Fruit fly (Drosophila melanogaster) whole organism, embryonic: ENCODE results near the gene Dhod.

Experiments used
- CG10321 ChIP-seq: fragments of 200-800 bp; sonication (Bioruptor generic); IDR thresholded peaks from 2 replicates; pipeline ENCODE4 v1.3.6; 2022; ENCODE audit warnings: missing biosample characterization, missing genetic modification characterization
- CG11398 ChIP-seq: fragments of 200-800 bp; sonication (Bioruptor generic); optimal IDR thresholded peaks from 2 replicates; lab custom pipeline; 2016; ENCODE audit warnings: missing biosample characterization, missing genetic modification characterization
- CG12236 ChIP-seq: fragments of 200-800 bp; sonication (Bioruptor generic); optimal IDR thresholded peaks from 2 replicates; lab custom pipeline; 2016; ENCODE audit warnings: missing biosample characterization, missing genetic modification characterization
- CG12744 ChIP-seq: fragments of 200-800 bp; sonication (Bioruptor generic); optimal IDR thresholded peaks from 2 replicates; lab custom pipeline; 2016; ENCODE audit warnings: missing biosample characterization, missing genetic modification characterization
- CG1832 ChIP-seq: fragments of 200-800 bp; sonication (Bioruptor generic); optimal IDR thresholded peaks from 2 replicates; lab custom pipeline; 2017; ENCODE audit warnings: missing biosample characterization, mild to moderate bottlenecking, missing genetic modification characterization, inconsistent platforms
- CG2678 ChIP-seq: fragments of 200-800 bp; sonication (Bioruptor generic); optimal IDR thresholded peaks from 3 replicates; lab custom pipeline; 2019; ENCODE audit warnings: missing biosample characterization, mild to moderate bottlenecking, missing genetic modification characterization, moderate library complexity
- CG34422 ChIP-seq: fragments of 200-800 bp; sonication (Bioruptor generic); IDR thresholded peaks from 3 replicates; pipeline ENCODE4 v1.3.6; 2022; ENCODE audit warnings: missing biosample characterization, missing genetic modification characterization
- CG4282 ChIP-seq: fragments of 200-800 bp; sonication (Bioruptor generic); optimal IDR thresholded peaks from 2 replicates; lab custom pipeline; 2016; ENCODE audit warnings: missing biosample characterization, missing genetic modification characterization
- CG6254 ChIP-seq: fragments of 200-800 bp; sonication (Bioruptor generic); optimal IDR thresholded peaks from 3 replicates; lab custom pipeline; 2017; ENCODE audit warnings: mild to moderate bottlenecking, missing biosample characterization, missing genetic modification reagents, missing genetic modification characterization
- CG7271 ChIP-seq: fragments of 200-800 bp; sonication (Bioruptor generic); optimal IDR thresholded peaks from 2 replicates; lab custom pipeline; 2018; ENCODE audit warnings: missing biosample characterization, mild to moderate bottlenecking, missing genetic modification characterization, moderate library complexity
- CG9817 ChIP-seq: fragments of 200-800 bp; sonication (Bioruptor generic); optimal IDR thresholded peaks from 2 replicates; lab custom pipeline; 2018; ENCODE audit warnings: missing biosample characterization, mild to moderate bottlenecking, missing genetic modification characterization, moderate library complexity
- D19A ChIP-seq: fragments of 200-800 bp; optimal IDR thresholded peaks from 3 replicates; lab custom pipeline; 2019; ENCODE audit warnings: missing biosample characterization, mild to moderate bottlenecking, missing genetic modification characterization, moderate library complexity
- Eip74EF ChIP-seq, 2 experiments: fragments of 200-800 bp in 1 of 2; fragments of >200 bp in 1 of 2; sonication (Bioruptor generic) in 1 of 2; optimal IDR thresholded peaks; 2 replicates each; lab custom pipeline; 2017 to 2019; ENCODE audit warnings: missing biosample characterization in 2 of 2, missing genetic modification characterization in 2 of 2, mild to moderate bottlenecking in 1 of 2, moderate library complexity in 1 of 2
- Fer1 ChIP-seq: fragments of 200-800 bp; sonication (Bioruptor generic); optimal IDR thresholded peaks from 2 replicates; lab custom pipeline; 2017; ENCODE audit warnings: missing biosample characterization, mild to moderate bottlenecking, missing genetic modification characterization
- NC2α ChIP-seq: fragments of 200-800 bp; sonication (Bioruptor generic); optimal IDR thresholded peaks from 2 replicates; lab custom pipeline; 2016; ENCODE audit warnings: missing biosample characterization, missing genetic modification characterization
- NfI ChIP-seq: fragments of 200-800 bp; sonication (Bioruptor generic); optimal IDR thresholded peaks from 3 replicates; lab custom pipeline; 2018; ENCODE audit warnings: missing biosample characterization, mild to moderate bottlenecking, missing genetic modification characterization, moderate library complexity
- PHDP ChIP-seq: fragments of 200-800 bp; sonication (Bioruptor generic); optimal IDR thresholded peaks from 3 replicates; lab custom pipeline; 2018; ENCODE audit warnings: missing biosample characterization, mild to moderate bottlenecking, missing genetic modification characterization, moderate library complexity
- Scr ChIP-seq: fragments of 200-800 bp; sonication (Bioruptor generic); IDR thresholded peaks from 2 replicates; pipeline ENCODE4 v1.3.6; 2022; ENCODE audit warnings: missing biosample characterization, missing genetic modification characterization; ENCODE audit not compliant: partially characterized antibody
- ac ChIP-seq: fragments of 200-800 bp; sonication (Bioruptor generic); optimal IDR thresholded peaks from 3 replicates; lab custom pipeline; 2017; ENCODE audit warnings: missing biosample characterization, mild to moderate bottlenecking, missing genetic modification characterization
- bsh ChIP-seq, 2 experiments: fragments of 200-800 bp; sonication (Bioruptor generic); optimal IDR thresholded peaks; 2 replicates each; lab custom pipeline; 2017 to 2018; ENCODE audit warnings: mild to moderate bottlenecking in 2 of 2, missing biosample characterization in 2 of 2, missing genetic modification characterization in 2 of 2, moderate library complexity in 1 of 2
- cas ChIP-seq: fragments of 200-800 bp; sonication (Bioruptor generic); IDR thresholded peaks from 2 replicates; pipeline ENCODE4 v1.3.6; 2022; ENCODE audit warnings: missing biosample characterization, missing genetic modification characterization
- cato ChIP-seq: fragments of 200-800 bp; sonication (Bioruptor generic); optimal IDR thresholded peaks from 2 replicates; lab custom pipeline; 2016; ENCODE audit warnings: missing biosample characterization, missing genetic modification characterization, borderline replicate concordance
- dan ChIP-seq: fragments of 200-800 bp; sonication (Bioruptor generic); IDR thresholded peaks from 2 replicates; pipeline ENCODE4 v1.3.6; 2022; ENCODE audit warnings: missing biosample characterization, missing genetic modification characterization
- disco-r ChIP-seq: fragments of 200-800 bp; sonication (Bioruptor generic); optimal IDR thresholded peaks from 2 replicates; lab custom pipeline; 2016; ENCODE audit warnings: missing biosample characterization, missing genetic modification characterization
- dmrt11E ChIP-seq: fragments of 200-800 bp; sonication (Bioruptor generic); optimal IDR thresholded peaks from 3 replicates; lab custom pipeline; 2018; ENCODE audit warnings: missing biosample characterization, mild to moderate bottlenecking, missing genetic modification characterization, moderate library complexity
- esg ChIP-seq: fragments of 200-800 bp; sonication (Bioruptor generic); conservative IDR thresholded peaks from 2 replicates; pipeline ENCODE4 v1.3.6; 2022; ENCODE audit warnings: missing biosample characterization, missing genetic modification characterization
- exex ChIP-seq: fragments of 200-800 bp; sonication (Bioruptor generic); optimal IDR thresholded peaks from 4 replicates; lab custom pipeline; 2018; ENCODE audit warnings: missing biosample characterization, mild to moderate bottlenecking, missing genetic modification characterization, moderate library complexity
- fd102C ChIP-seq: fragments of 200-800 bp; sonication (Bioruptor generic); optimal IDR thresholded peaks from 2 replicates; lab custom pipeline; 2018; ENCODE audit warnings: missing biosample characterization, mild to moderate bottlenecking, missing genetic modification characterization, moderate library complexity
- fd64A ChIP-seq: fragments of 200-800 bp; sonication (Bioruptor generic); optimal IDR thresholded peaks from 3 replicates; lab custom pipeline; 2018; ENCODE audit warnings: missing biosample characterization, mild to moderate bottlenecking, missing genetic modification characterization
- fu2 ChIP-seq: fragments of 200-800 bp; sonication (Bioruptor generic); optimal IDR thresholded peaks from 2 replicates; lab custom pipeline; 2016; ENCODE audit warnings: missing biosample characterization, missing genetic modification characterization
- inv ChIP-seq: fragments of 200-800 bp; sonication (Bioruptor generic); IDR thresholded peaks from 2 replicates; pipeline ENCODE4 v1.3.6; 2022; ENCODE audit warnings: missing biosample characterization, missing genetic modification characterization; ENCODE audit not compliant: partially characterized antibody
- jumu ChIP-seq: fragments of 200-800 bp; sonication (Bioruptor generic); optimal IDR thresholded peaks from 3 replicates; lab custom pipeline; 2016; ENCODE audit warnings: missing biosample characterization, missing genetic modification characterization
- mam ChIP-seq: fragments of 200-800 bp; sonication (Bioruptor generic); optimal IDR thresholded peaks from 3 replicates; lab custom pipeline; 2016; ENCODE audit warnings: missing biosample characterization, missing genetic modification characterization
- nerfin-2 ChIP-seq: fragments of 200-800 bp; sonication (Bioruptor generic); IDR thresholded peaks from 2 replicates; pipeline ENCODE4 v1.3.6; 2022; ENCODE audit warnings: missing biosample characterization, missing genetic modification characterization; ENCODE audit not compliant: partially characterized antibody
- scrt ChIP-seq: fragments of 200-800 bp; sonication (Bioruptor generic); optimal IDR thresholded peaks from 2 replicates; lab custom pipeline; 2018; ENCODE audit warnings: missing biosample characterization, mild to moderate bottlenecking, missing genetic modification characterization, moderate library complexity
- sima ChIP-seq: fragments of 200-800 bp; sonication (Bioruptor generic); optimal IDR thresholded peaks from 2 replicates; lab custom pipeline; 2016; ENCODE audit warnings: missing biosample characterization, missing genetic modification characterization
- tna ChIP-seq: fragments of 200-800 bp; sonication (Bioruptor generic); IDR thresholded peaks from 2 replicates; pipeline ENCODE4 v1.3.6; 2022; ENCODE audit warnings: missing biosample characterization, missing genetic modification characterization; ENCODE audit not compliant: partially characterized antibody

Gene Dhod

DNA sequence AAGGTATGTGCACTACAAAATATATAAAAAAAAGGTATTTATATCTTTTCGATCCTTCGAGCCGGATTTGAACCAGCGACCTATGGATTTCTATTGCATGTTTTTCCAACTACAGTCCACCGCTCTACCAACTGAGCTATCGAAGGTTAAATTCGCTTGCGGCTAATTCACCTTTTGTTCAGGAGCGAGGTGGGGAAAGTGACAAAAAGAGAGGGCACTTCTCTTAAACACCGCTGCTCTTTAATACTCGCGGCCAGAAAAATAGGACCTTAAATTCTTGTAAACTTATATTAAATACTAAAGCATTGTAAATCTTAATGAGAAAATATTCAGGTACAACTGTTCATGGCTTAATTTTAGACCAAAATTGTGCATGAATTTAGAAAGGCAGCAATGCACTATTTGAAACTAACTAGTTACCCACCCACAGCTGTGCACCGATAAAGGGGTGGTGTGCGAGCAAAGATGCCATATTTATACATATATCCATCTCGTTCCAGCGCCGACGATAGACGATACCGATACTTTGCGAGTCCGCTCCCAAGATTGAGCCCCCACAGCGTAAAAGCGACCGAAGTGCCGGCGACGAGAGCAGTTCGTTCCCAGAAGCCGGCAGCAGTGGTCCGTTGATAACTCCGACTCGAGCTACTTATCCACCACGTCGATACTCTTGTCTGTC is 16.5 kb upstream of the Dhod start (continued):
- TF ChIP-seq CG4282 (GFP tag; lab: Kevin White, UChicago): peak; percentile 88
- TF ChIP-seq bsh (GFP tag; optimal IDR thresholded peaks at IDR 0.05; lab: Kevin White, UChicago): peak; percentile 97 to 98
- TF ChIP-seq PHDP: peak; percentile 99
- peak; percentile 94 for TF ChIP-seq CG10321 (GFP tag; lab: Robert Waterston, UW)
- peak; percentile 87 for TF ChIP-seq dan
- TF ChIP-seq Scr: peak; percentile 61
- peak; percentile 98 for TF ChIP-seq dmrt11E (tag; lab: Kevin White, UChicago)
- peak; percentile 97 for TF ChIP-seq CG12744
- TF ChIP-seq CG2678: peak; percentile 98
- peak; percentile 93 for TF ChIP-seq cato (GFP tag; lab: Kevin White, UChicago)
- peak; percentile 72 for TF ChIP-seq CG1832 (GFP tag; lab: Kevin White, UChicago)
- TF ChIP-seq D19A (tag; lab: Kevin White, UChicago): peak; percentile 96
- no peak; the same call in none of the 2 replicates for TF ChIP-seq tna
- peak; percentile 92 for TF ChIP-seq cas (GFP tag; lab: Robert Waterston, UW)
- peak; percentile 92 for TF ChIP-seq esg (GFP tag; lab: Robert Waterston, UW)
- TF ChIP-seq CG6254 (GFP tag; lab: Kevin White, UChicago): peak; percentile 97
- peak; percentile 94 for TF ChIP-seq CG9817 (tag; lab: Kevin White, UChicago)
- TF ChIP-seq fu2: peak; percentile 94
- TF ChIP-seq fd102C: peak; percentile 89
- peak; percentile 95 for TF ChIP-seq CG12236 (GFP tag; lab: Kevin White, UChicago)
- TF ChIP-seq Eip74EF (GFP tag; optimal IDR thresholded peaks at IDR 0.05; lab: Kevin White, UChicago): peak in 1 of 2 experiments; percentile 98
- peak; percentile 97 for TF ChIP-seq scrt (GFP tag; lab: Kevin White, UChicago)
- TF ChIP-seq nerfin-2 (GFP tag; lab: Robert Waterston, UW): peak; percentile 15; the same call in 1 of the 2 replicates
- peak; percentile 98 for TF ChIP-seq mam (GFP tag; lab: Kevin White, UChicago)
- peak; percentile 97 for TF ChIP-seq NfI (GFP tag; lab: Kevin White, UChicago)
- peak; percentile 21 for TF ChIP-seq inv (GFP tag; lab: Robert Waterston, UW)
- peak; percentile 95 for TF ChIP-seq ac (GFP tag; lab: Kevin White, UChicago)
- TF ChIP-seq CG7271 (tag; lab: Kevin White, UChicago): peak; percentile 92
- peak; percentile 96 for TF ChIP-seq CG11398 (GFP tag; lab: Kevin White, UChicago)
- peak; percentile 95 for TF ChIP-seq disco-r (GFP tag; lab: Kevin White, UChicago)
- TF ChIP-seq Fer1 (GFP tag; lab: Kevin White, UChicago): peak; percentile 99
- TF ChIP-seq NC2α (GFP tag; lab: Kevin White, UChicago): peak; percentile 97
- TF ChIP-seq CG34422 (GFP tag; lab: Robert Waterston, UW): peak; percentile 97
- peak; percentile 86 for TF ChIP-seq exex
- peak; percentile 98 for TF ChIP-seq fd64A (GFP tag; lab: Kevin White, UChicago)
- TF ChIP-seq jumu: peak; percentile 97
- peak; percentile 94 for TF ChIP-seq sima (GFP tag; lab: Kevin White, UChicago)
